Worm (Caenorhabditis elegans) whole organism, L2 larva: ENCODE data around the gene R05H5.4.
"Not testable (repeated sequence)": the region's sequence is repeated elsewhere in the genome, so short reads cannot be mapped to it uniquely, and the experiment has no call there.

Experiments used
- C34F6.9 ChIP-seq: fragments of 150-350 bp; optimal IDR thresholded peaks from 2 replicates; lab custom pipeline; 2014; ENCODE audit warnings: missing biosample characterization, missing genetic modification characterization
- F13H6.1 ChIP-seq: sonication (generic microtip); optimal IDR thresholded peaks from 2 replicates; lab custom pipeline; 2016; ENCODE audit warnings: missing genetic modification characterization, missing compliant biosample characterization
- R02D3.7 ChIP-seq: fragments of 150-350 bp; optimal IDR thresholded peaks from 2 replicates; lab custom pipeline; 2014; ENCODE audit warnings: missing biosample characterization, missing genetic modification characterization
- Y55F3AM.14 ChIP-seq: fragments of 200-800 bp; sonication (Bioruptor generic); optimal IDR thresholded peaks from 2 replicates; lab custom pipeline; 2018; ENCODE audit warnings: mild to moderate bottlenecking, missing genetic modification characterization, missing compliant biosample characterization
- ZK546.5 ChIP-seq: sonication (generic microtip); optimal IDR thresholded peaks from 2 replicates; lab custom pipeline; 2017; ENCODE audit warnings: missing biosample characterization, missing genetic modification characterization
- alr-1 ChIP-seq: fragments of 150-350 bp; optimal IDR thresholded peaks from 2 replicates; lab custom pipeline; 2014; ENCODE audit warnings: missing biosample characterization, missing genetic modification characterization
- aly-2 ChIP-seq: fragments of 150-350 bp; optimal IDR thresholded peaks from 2 replicates; lab custom pipeline; 2014; ENCODE audit warnings: missing biosample characterization, missing genetic modification characterization
- ama-1 ChIP-seq: fragments of 150-350 bp; optimal IDR thresholded peaks from 2 replicates; lab custom pipeline; 2018; ENCODE audit warnings: inconsistent platforms
- blmp-1 ChIP-seq: sonication (generic microtip); optimal IDR thresholded peaks from 2 replicates; lab custom pipeline; 2017; ENCODE audit warnings: missing genetic modification characterization, mild to moderate bottlenecking, missing compliant biosample characterization, antibody characterized with exemption, moderate library complexity; ENCODE audit not compliant: insufficient read depth
- ceh-16 ChIP-seq: fragments of 150-350 bp; optimal IDR thresholded peaks from 2 replicates; lab custom pipeline; 2014; ENCODE audit warnings: missing biosample characterization, missing genetic modification characterization
- ceh-82 ChIP-seq: fragments of 150-350 bp; optimal IDR thresholded peaks from 2 replicates; lab custom pipeline; 2014; ENCODE audit warnings: missing biosample characterization, missing genetic modification characterization
- egl-27 ChIP-seq: sonication (generic microtip); optimal IDR thresholded peaks from 3 replicates; lab custom pipeline; 2017; ENCODE audit warnings: missing biosample characterization, missing genetic modification reagents, missing genetic modification characterization
- elt-1 ChIP-seq: fragments of 150-350 bp; optimal IDR thresholded peaks from 2 replicates; lab custom pipeline; 2014; ENCODE audit warnings: missing biosample characterization, missing genetic modification characterization
- elt-3 ChIP-seq: sonication (generic microtip); optimal IDR thresholded peaks from 2 replicates; lab custom pipeline; 2017; ENCODE audit warnings: missing biosample characterization, missing genetic modification characterization
- fos-1 ChIP-seq: fragments of 150-350 bp; optimal IDR thresholded peaks from 2 replicates; lab custom pipeline; 2014; ENCODE audit warnings: missing biosample characterization, missing genetic modification characterization
- gmeb-1 ChIP-seq: fragments of 150-350 bp; optimal IDR thresholded peaks from 2 replicates; lab custom pipeline; 2014; ENCODE audit warnings: missing biosample characterization, missing genetic modification characterization
- lin-39 ChIP-seq: fragments of 150-350 bp; optimal IDR thresholded peaks from 2 replicates; lab custom pipeline; 2014; ENCODE audit warnings: missing biosample characterization, missing genetic modification reagents, missing genetic modification characterization
- lsy-2 ChIP-seq, 2 experiments: fragments of 150-350 bp in 1 of 2; sonication (generic microtip) in 1 of 2; optimal IDR thresholded peaks; 2 replicates each; lab custom pipeline; 2014 to 2017; ENCODE audit warnings: missing biosample characterization in 2 of 2, missing genetic modification characterization in 2 of 2
- mab-5 ChIP-seq: fragments of 150-350 bp; optimal IDR thresholded peaks from 2 replicates; lab custom pipeline; 2014; ENCODE audit warnings: missing biosample characterization, missing genetic modification characterization
- mbf-1 ChIP-seq: sonication (generic microtip); optimal IDR thresholded peaks from 2 replicates; lab custom pipeline; 2017; ENCODE audit warnings: missing biosample characterization, missing genetic modification characterization
- mdl-1 ChIP-seq, 2 experiments: fragments of 150-350 bp in 1 of 2; sonication (generic microtip) in 1 of 2; optimal IDR thresholded peaks; 2 replicates each; lab custom pipeline; 2017; ENCODE audit warnings: missing biosample characterization in 2 of 2, missing genetic modification characterization in 2 of 2
- nhr-11 ChIP-seq: fragments of 150-350 bp; optimal IDR thresholded peaks from 2 replicates; lab custom pipeline; 2014; ENCODE audit warnings: missing biosample characterization, missing genetic modification characterization
- nhr-21 ChIP-seq: fragments of 150-350 bp; optimal IDR thresholded peaks from 2 replicates; lab custom pipeline; 2014; ENCODE audit warnings: missing biosample characterization, missing genetic modification characterization
- nhr-23 ChIP-seq: fragments of 150-350 bp; optimal IDR thresholded peaks from 2 replicates; lab custom pipeline; 2014; ENCODE audit warnings: missing biosample characterization, missing genetic modification reagents, missing genetic modification characterization
- nhr-237 ChIP-seq: fragments of 150-350 bp; optimal IDR thresholded peaks from 2 replicates; lab custom pipeline; 2014; ENCODE audit warnings: missing biosample characterization, missing genetic modification characterization
- nhr-25 ChIP-seq: fragments of 150-350 bp; sonication (generic microtip); optimal IDR thresholded peaks from 3 replicates; lab custom pipeline; 2014; ENCODE audit warnings: missing biosample characterization, missing genetic modification characterization
- nhr-77 ChIP-seq: fragments of 150-350 bp; optimal IDR thresholded peaks from 2 replicates; lab custom pipeline; 2014; ENCODE audit warnings: missing biosample characterization, missing genetic modification characterization
- peb-1 ChIP-seq: fragments of 150-350 bp; optimal IDR thresholded peaks from 2 replicates; lab custom pipeline; 2014; ENCODE audit warnings: missing biosample characterization, missing genetic modification characterization
- sem-4 ChIP-seq: fragments of 150-350 bp; optimal IDR thresholded peaks from 2 replicates; lab custom pipeline; 2014; ENCODE audit warnings: missing biosample characterization, missing genetic modification reagents, missing genetic modification characterization
- sma-3 ChIP-seq: sonication (generic microtip); optimal IDR thresholded peaks from 2 replicates; lab custom pipeline; 2016; ENCODE audit warnings: missing genetic modification reagents, missing genetic modification characterization, missing compliant biosample characterization
- sma-9 ChIP-seq, 2 experiments: fragments of 150-350 bp in 1 of 2; sonication (generic microtip) in 1 of 2; optimal IDR thresholded peaks; 2 replicates each; lab custom pipeline; 2014 to 2016; ENCODE audit warnings: missing genetic modification characterization in 2 of 2, mild to moderate bottlenecking in 1 of 2, missing biosample characterization in 1 of 2, missing compliant biosample characterization in 1 of 2, missing genetic modification reagents in 1 of 2, moderate library complexity in 1 of 2
- snpc-4 ChIP-seq: fragments of 150-350 bp; optimal IDR thresholded peaks from 2 replicates; lab custom pipeline; 2014; ENCODE audit warnings: missing biosample characterization, missing genetic modification characterization
- unc-62 ChIP-seq: fragments of 150-350 bp; optimal IDR thresholded peaks from 2 replicates; lab custom pipeline; 2014; ENCODE audit warnings: missing biosample characterization, missing genetic modification reagents, missing genetic modification characterization
- zag-1 ChIP-seq: fragments of 150-350 bp; optimal IDR thresholded peaks from 2 replicates; lab custom pipeline; 2014; ENCODE audit warnings: missing biosample characterization, missing genetic modification characterization
- ztf-1 ChIP-seq: fragments of 200-800 bp; sonication (Bioruptor generic); conservative IDR thresholded peaks from 2 replicates; pipeline ENCODE4 v1.3.6; 2022; ENCODE audit warnings: missing genetic modification characterization, missing compliant biosample characterization
- ztf-11 ChIP-seq: sonication (generic microtip); optimal IDR thresholded peaks from 2 replicates; lab custom pipeline; 2017; ENCODE audit warnings: missing biosample characterization, missing genetic modification characterization
- ztf-4 ChIP-seq: fragments of 150-350 bp; optimal IDR thresholded peaks from 2 replicates; lab custom pipeline; 2014; ENCODE audit warnings: missing biosample characterization, missing genetic modification characterization

Gene R05H5.4

DNA sequence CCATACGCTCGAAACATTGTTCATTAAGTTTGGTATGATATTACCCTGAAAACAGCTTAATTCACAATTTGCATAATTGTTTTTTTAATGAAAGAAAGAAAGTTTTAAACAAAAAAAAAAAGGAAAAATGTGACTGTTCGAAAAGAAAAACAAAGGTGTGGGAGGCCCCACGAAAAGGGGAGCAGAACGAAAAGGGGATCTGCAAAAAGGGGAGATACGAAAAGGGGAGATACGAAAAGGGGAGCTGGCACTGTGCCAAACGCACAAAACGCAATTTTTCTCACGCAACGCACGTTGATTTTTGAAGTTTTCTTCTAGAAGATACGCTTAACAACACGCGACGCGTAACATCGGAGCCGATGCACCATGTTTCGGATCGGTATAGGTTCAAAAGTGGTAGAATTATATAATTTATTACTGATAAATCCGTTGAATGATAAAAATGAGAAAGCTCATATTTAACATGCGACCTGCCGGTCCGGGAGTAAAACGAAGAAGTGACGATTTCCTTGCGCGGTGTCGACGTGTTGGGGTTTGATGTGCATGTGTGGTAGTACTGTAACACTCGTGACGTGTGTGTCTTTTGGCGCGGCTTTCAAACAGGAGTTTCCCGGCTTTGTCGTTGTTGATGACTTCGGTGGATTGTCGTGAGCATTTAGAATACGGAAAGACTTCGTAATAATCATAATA is 47.9 kb upstream of the R05H5.4 start, which contains the start of gene nrde-2:
Gene nrde-2 (minus strand): TSS at position 45 of the 690 bp plus-strand sequence.
- not testable (repeated sequence) for TF ChIP-seq mdl-1 (tag; optimal IDR thresholded peaks at IDR 0.05; lab: Kevin White, UChicago); elt-1 (tag; lab: Kevin White, UChicago); blmp-1 (tag; lab: Kevin White, UChicago)

ce11 chrII:10247154-10247553 is 47.3 kb upstream of the R05H5.4 start:
- TF ChIP-seq gmeb-1 (tag; lab: Kevin White, UChicago), result no peak
- TF ChIP-seq snpc-4, result no peak
- no peak for TF ChIP-seq mdl-1 (tag; optimal IDR thresholded peaks at IDR 0.05; lab: Kevin White, UChicago)
- no peak for TF ChIP-seq ZK546.5
- TF ChIP-seq C34F6.9, result no peak
- TF ChIP-seq elt-3 (tag; lab: Kevin White, UChicago), result no peak
- no peak for TF ChIP-seq R02D3.7 (tag; lab: Kevin White, UChicago)
- TF ChIP-seq sma-9 (GFP tag; optimal IDR thresholded peaks at IDR 0.05; lab: Kevin White, UChicago), result no peak
- no peak for TF ChIP-seq sma-9 (tag; optimal IDR thresholded peaks at IDR 0.05; lab: Kevin White, UChicago)
- no peak for TF ChIP-seq mab-5 (tag; lab: Kevin White, UChicago)
- TF ChIP-seq alr-1 (tag; lab: Kevin White, UChicago), result no peak
- no peak for TF ChIP-seq ztf-11 (tag; lab: Kevin White, UChicago)
- TF ChIP-seq ceh-16, result no peak
- TF ChIP-seq nhr-23 (tag; lab: Kevin White, UChicago), result no peak
- no peak for TF ChIP-seq nhr-25 (tag; lab: Kevin White, UChicago)
- TF ChIP-seq ama-1, result no peak
- TF ChIP-seq F13H6.1 (tag; lab: Kevin White, UChicago), result no peak
- TF ChIP-seq fos-1 (tag; lab: Kevin White, UChicago), result no peak
- TF ChIP-seq lsy-2 (tag; optimal IDR thresholded peaks at IDR 0.05; lab: Kevin White, UChicago), result no peak
- TF ChIP-seq nhr-21, result no peak
- TF ChIP-seq peb-1 (tag; lab: Kevin White, UChicago), result no peak

- TF ChIP-seq Y55F3AM.14 (GFP tag; lab: Kevin White, UChicago) (no peak), nhr-237 (tag; lab: Kevin White, UChicago) (no peak), nhr-11 (tag; lab: Kevin White, UChicago) (no peak), sem-4 (tag; lab: Kevin White, UChicago) (no peak), nhr-25 (tag; lab: Kevin White, UChicago) (no peak), zag-1 (no peak), snpc-4 (no peak), aly-2 (tag; lab: Kevin White, UChicago) (no peak), mab-5 (tag; lab: Kevin White, UChicago) (no peak), nhr-21 (no peak), ztf-1 (GFP tag; lab: Robert Waterston, UW) (no peak), F13H6.1 (tag; lab: Kevin White, UChicago) (no peak), C34F6.9 (no peak), ceh-82 (tag; lab: Kevin White, UChicago) (no peak), elt-1 (tag; lab: Kevin White, UChicago) (no peak), ZK546.5 (no peak), ama-1 (no peak)
- TF ChIP-seq, all 48 proteins: peak for 0
These were observed 45.8 kb upstream of the R05H5.4 start for ce11 chrII:10245612-10246011.

DNA sequence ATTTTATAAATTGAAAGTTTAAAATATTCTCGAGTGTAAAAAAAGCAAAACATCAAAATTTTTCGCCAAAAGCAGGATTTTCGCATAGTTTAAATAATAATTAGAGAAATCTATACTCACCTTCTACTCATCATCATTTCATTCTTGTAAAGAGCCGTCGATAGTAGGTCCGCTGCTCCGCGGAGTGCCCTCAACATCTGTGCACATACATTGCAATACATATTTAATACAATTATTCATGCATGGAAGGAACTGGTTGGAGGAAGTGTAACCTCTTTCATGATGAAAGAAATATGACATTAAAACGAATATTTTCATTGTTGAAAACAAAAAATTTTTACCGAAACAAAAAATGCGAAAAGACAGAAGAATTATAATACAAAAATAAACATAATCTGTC is 42.5 kb upstream of the R05H5.4 start, which contains the start of gene mrps-14:
Gene mrps-14 (minus strand): TSS at position 197 of the 400 bp plus-strand sequence.
- TF ChIP-seq ztf-11 (tag; lab: Kevin White, UChicago), result no peak
- TF ChIP-seq nhr-11 (tag; lab: Kevin White, UChicago), result no peak
- no peak for TF ChIP-seq nhr-77 (tag; lab: Kevin White, UChicago)
- TF ChIP-seq ztf-4 (tag; lab: Kevin White, UChicago), result no peak
- TF ChIP-seq unc-62 (GFP tag; lab: Kevin White, UChicago), result no peak
- TF ChIP-seq ztf-1 (GFP tag; lab: Robert Waterston, UW), result no peak
- TF ChIP-seq ama-1, result no peak
- TF ChIP-seq mbf-1 (tag; lab: Kevin White, UChicago), result no peak
- TF ChIP-seq fos-1 (tag; lab: Kevin White, UChicago), result no peak
- no peak for TF ChIP-seq lin-39 (tag; lab: Kevin White, UChicago)
- TF ChIP-seq lsy-2 (tag; optimal IDR thresholded peaks at IDR 0.05; lab: Kevin White, UChicago), result no peak
- TF ChIP-seq sma-3, result no peak
- no peak for TF ChIP-seq mdl-1 (tag; optimal IDR thresholded peaks at IDR 0.05; lab: Kevin White, UChicago)
- no peak for TF ChIP-seq nhr-23 (tag; lab: Kevin White, UChicago)
- no peak for TF ChIP-seq egl-27 (tag; lab: Kevin White, UChicago)
